Worm (Caenorhabditis elegans): Measurements from ENCODE around the gene Y71H10B.1.

DNA sequence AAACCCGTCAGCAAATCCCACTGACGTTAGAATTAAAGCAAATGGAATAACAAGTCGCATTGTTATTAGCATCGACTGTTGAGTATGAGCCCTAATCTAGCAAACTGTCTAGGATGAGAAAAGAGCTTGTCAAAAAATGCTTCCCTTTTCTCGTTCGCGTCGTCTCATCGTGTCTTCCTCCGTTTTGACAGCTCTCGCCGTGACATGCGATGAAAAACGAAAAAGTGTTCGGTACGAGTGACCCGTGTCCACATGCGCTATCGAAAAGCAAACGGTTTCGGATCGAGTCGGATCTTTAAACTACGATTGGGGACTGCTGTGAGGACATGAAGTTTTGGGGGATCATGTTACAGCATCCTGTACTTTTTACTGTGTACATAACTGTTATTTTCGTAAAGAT lies 22.3 kb upstream of the Y71H10B.1 start, which contains the start of gene comt-1:
- TF ChIP-seq F13H6.1 (tag; optimal IDR thresholded peaks at IDR 0.05) (no peak), pqm-1 (tag; optimal IDR thresholded peaks at IDR 0.05) (no peak), rnt-1 (tag; optimal IDR thresholded peaks at IDR 0.05) (no peak), nhr-11 (tag; optimal IDR thresholded peaks at IDR 0.05) (no peak), unc-86 (tag; optimal IDR thresholded peaks at IDR 0.05) (no peak), pax-1 (tag; optimal IDR thresholded peaks at IDR 0.05) (no peak), hlh-30 (tag; optimal IDR thresholded peaks at IDR 0.05; ENCODE audit: insufficient read depth) (no peak), lin-11 (tag; optimal IDR thresholded peaks at IDR 0.05) (no peak), nhr-232 (tag; optimal IDR thresholded peaks at IDR 0.05) (no peak)
